Fruit fly (Drosophila melanogaster): ENCODE measurements around the gene CG31036.

DNA sequence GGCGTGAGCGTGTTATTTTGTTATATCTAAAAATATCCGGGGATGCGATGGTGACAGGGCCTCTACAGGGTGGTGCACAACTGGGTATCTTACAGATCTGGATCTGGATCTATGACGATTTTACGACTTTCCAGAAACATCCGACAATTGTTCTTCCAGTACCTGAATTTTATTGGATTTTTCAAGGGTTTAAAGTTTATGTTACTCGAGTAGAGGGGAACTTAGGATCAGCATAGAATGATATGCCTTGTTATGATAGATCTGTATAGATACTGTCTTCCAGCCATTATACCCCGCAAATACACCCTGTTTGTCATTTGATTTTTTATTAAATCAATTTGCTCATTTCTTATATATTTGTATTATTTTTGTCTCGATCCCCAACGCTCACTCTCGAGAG, 13.5 kb upstream of the CG31036 start:
- TF ChIP-seq salr (GFP tag; optimal IDR thresholded peaks at IDR 0.05) (peak in 1 of 2 experiments; percentile 25), eg (GFP tag; IDR thresholded peaks at IDR 0.05) (peak; percentile 78), Gug (GFP tag; IDR thresholded peaks at IDR 0.05) (peak; percentile 80), svp (GFP tag) (no peak), fd59A (GFP tag; optimal IDR thresholded peaks at IDR 0.05) (no peak), Ets21C (GFP tag; optimal IDR thresholded peaks at IDR 0.05) (no peak)

Data from whole organism, prepupa.